Worm (Caenorhabditis elegans) whole organism, midembryonic: ENCODE results near the gene rbc-2.
"Not testable (repeated sequence)": the region's sequence is repeated elsewhere in the genome, so short reads cannot be mapped to it uniquely, and the experiment has no call there.

Experiments
- T22C8.4 ChIP-seq: fragments of 200-800 bp; sonication (Bioruptor generic); IDR thresholded peaks from 2 replicates; pipeline ENCODE4 v1.3.6; 2022; ENCODE audit warnings: missing genetic modification characterization, missing compliant biosample characterization
- flt-1 ChIP-seq: fragments of 200-800 bp; sonication (Bioruptor generic); IDR thresholded peaks from 2 replicates; pipeline ENCODE4 v1.3.6; 2022; ENCODE audit warnings: missing genetic modification characterization, missing compliant biosample characterization
- med-1 ChIP-seq: sonication (generic microtip); optimal IDR thresholded peaks from 2 replicates; lab custom pipeline; 2017; ENCODE audit warnings: missing genetic modification characterization, mild to moderate bottlenecking, missing compliant biosample characterization, antibody characterized with exemption, missing genetic modification reagents; ENCODE audit not compliant: insufficient read depth
- ref-1 ChIP-seq: fragments of 200-800 bp; sonication (Bioruptor generic); conservative IDR thresholded peaks from 2 replicates; pipeline ENCODE4 v1.3.6; 2022; ENCODE audit warnings: missing genetic modification reagents, missing genetic modification characterization, missing compliant biosample characterization
- tab-1 ChIP-seq: fragments of 200-800 bp; sonication (Bioruptor generic); IDR thresholded peaks from 2 replicates; pipeline ENCODE4 v1.3.6; 2022; ENCODE audit warnings: missing genetic modification characterization, missing compliant biosample characterization
- ztf-23 ChIP-seq: fragments of 200-800 bp; sonication (Bioruptor generic); IDR thresholded peaks from 2 replicates; pipeline ENCODE4 v1.3.6; 2022; ENCODE audit warnings: missing genetic modification reagents, missing genetic modification characterization, missing compliant biosample characterization

DNA sequence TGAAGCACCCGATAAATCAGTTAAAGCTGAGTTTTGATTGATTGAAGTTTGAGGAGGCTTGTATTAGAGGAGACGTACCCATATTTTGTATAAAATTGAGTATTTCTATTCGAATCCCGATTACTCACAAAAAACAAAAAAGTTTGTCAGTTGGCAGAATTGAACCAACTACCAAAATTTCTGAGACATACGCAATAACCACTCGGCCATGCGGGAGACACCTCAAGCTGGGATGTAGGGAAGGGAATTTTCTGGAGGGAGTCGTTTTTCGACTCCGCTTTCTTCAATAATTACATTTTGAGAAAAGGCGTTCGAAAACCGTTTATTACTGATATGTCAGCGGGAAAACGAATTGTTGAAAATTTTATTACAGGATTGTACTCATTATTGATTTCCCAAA, 33.8 kb downstream of the rbc-2 start:
- TF ChIP-seq flt-1; ztf-23 (GFP tag; lab: Robert Waterston, UW); T22C8.4; ref-1 (GFP tag; lab: Robert Waterston, UW); med-1 (GFP tag; lab: Kevin White, UChicago): not testable (repeated sequence)
- 0 out of 2 replicates have a peak, but pooled peaks have one; percentile 37 for TF ChIP-seq tab-1
